Fruit fly (Drosophila melanogaster) whole organism, embryonic: Measurements from ENCODE around the gene CG31431.

Experiments
- ATbp ChIP-seq: fragments of 200-800 bp; sonication (Bioruptor generic); optimal IDR thresholded peaks from 2 replicates; lab custom pipeline; 2017; ENCODE audit warnings: missing biosample characterization, mild to moderate bottlenecking, missing genetic modification characterization, missing genetic modification reagents
- BEAF-32 ChIP-seq: fragments of 200-800 bp; sonication (Bioruptor generic); optimal IDR thresholded peaks from 3 replicates; lab custom pipeline; 2017; ENCODE audit warnings: missing biosample characterization, missing genetic modification characterization, mild to moderate bottlenecking, moderate library complexity, missing genetic modification reagents
- Bdp1 ChIP-seq: fragments of 200-800 bp; sonication (Bioruptor generic); optimal IDR thresholded peaks from 3 replicates; lab custom pipeline; 2016; ENCODE audit warnings: missing biosample characterization, missing genetic modification characterization
- CG1024 ChIP-seq: fragments of 200-800 bp; sonication (Bioruptor generic); IDR thresholded peaks from 2 replicates; pipeline ENCODE4 v1.3.6; 2022; ENCODE audit warnings: missing biosample characterization, missing genetic modification characterization
- CG10431 ChIP-seq: fragments of 200-800 bp; sonication (Bioruptor generic); optimal IDR thresholded peaks from 3 replicates; lab custom pipeline; 2018; ENCODE audit warnings: missing biosample characterization, mild to moderate bottlenecking, missing genetic modification characterization
- CG10543 ChIP-seq: fragments of 200-800 bp; sonication (Bioruptor generic); optimal IDR thresholded peaks from 3 replicates; lab custom pipeline; 2017; ENCODE audit warnings: missing biosample characterization, mild to moderate bottlenecking, missing genetic modification characterization, moderate library complexity
- CG12769 ChIP-seq: fragments of 200-800 bp; sonication (Bioruptor generic); optimal IDR thresholded peaks from 2 replicates; lab custom pipeline; 2019; ENCODE audit warnings: missing biosample characterization, mild to moderate bottlenecking, missing genetic modification characterization, moderate library complexity
- CG12942 ChIP-seq: fragments of 200-800 bp; sonication (Bioruptor generic); optimal IDR thresholded peaks from 3 replicates; lab custom pipeline; 2016; ENCODE audit warnings: missing biosample characterization, missing genetic modification characterization
- CG13123 ChIP-seq: fragments of 200-800 bp; sonication (Bioruptor generic); optimal IDR thresholded peaks from 2 replicates; lab custom pipeline; 2016; ENCODE audit warnings: missing biosample characterization, missing genetic modification characterization
- CG13287 ChIP-seq: fragments of 200-800 bp; sonication (Bioruptor generic); IDR thresholded peaks from 2 replicates; pipeline ENCODE4 v1.3.6; 2022; ENCODE audit warnings: missing biosample characterization, missing genetic modification characterization; ENCODE audit not compliant: partially characterized antibody
- CG15011 ChIP-seq: fragments of 200-800 bp; sonication (Bioruptor generic); optimal IDR thresholded peaks from 3 replicates; lab custom pipeline; 2018; ENCODE audit warnings: missing biosample characterization, mild to moderate bottlenecking, missing genetic modification characterization
- CG15601 ChIP-seq: fragments of 200-800 bp; sonication (Bioruptor generic); optimal IDR thresholded peaks from 3 replicates; lab custom pipeline; 2019; ENCODE audit warnings: missing biosample characterization, mild to moderate bottlenecking, missing genetic modification characterization, moderate library complexity
- CG17359 ChIP-seq: fragments of 200-800 bp; sonication (Bioruptor generic); optimal IDR thresholded peaks from 3 replicates; lab custom pipeline; 2018; ENCODE audit warnings: missing biosample characterization, mild to moderate bottlenecking, missing genetic modification characterization, moderate library complexity
- CG17361 ChIP-seq: fragments of 200-800 bp; sonication (Bioruptor generic); IDR thresholded peaks from 3 replicates; pipeline ENCODE4 v1.3.6; 2022; ENCODE audit warnings: missing biosample characterization, missing genetic modification characterization
- CG17385 ChIP-seq: fragments of 200-800 bp; sonication (Bioruptor generic); optimal IDR thresholded peaks from 3 replicates; lab custom pipeline; 2018; ENCODE audit warnings: missing biosample characterization, mild to moderate bottlenecking, missing genetic modification characterization
- CG17802 ChIP-seq: fragments of 200-800 bp; sonication (Bioruptor generic); optimal IDR thresholded peaks from 2 replicates; lab custom pipeline; 2018; ENCODE audit warnings: missing biosample characterization, mild to moderate bottlenecking, missing genetic modification characterization, moderate library complexity
- CG30431 ChIP-seq: fragments of 200-800 bp; sonication (Bioruptor generic); optimal IDR thresholded peaks from 2 replicates; lab custom pipeline; 2017; ENCODE audit warnings: missing biosample characterization, missing genetic modification characterization
- CG3281 ChIP-seq: fragments of 200-800 bp; sonication (Bioruptor generic); optimal IDR thresholded peaks from 3 replicates; lab custom pipeline; 2017; ENCODE audit warnings: missing biosample characterization, mild to moderate bottlenecking, missing genetic modification characterization
- CG4617 ChIP-seq: fragments of 200-800 bp; sonication (Bioruptor generic); optimal IDR thresholded peaks from 3 replicates; lab custom pipeline; 2016; ENCODE audit warnings: missing biosample characterization, missing genetic modification characterization, borderline replicate concordance
- CG6254 ChIP-seq: fragments of 200-800 bp; sonication (Bioruptor generic); optimal IDR thresholded peaks from 3 replicates; lab custom pipeline; 2017; ENCODE audit warnings: mild to moderate bottlenecking, missing biosample characterization, missing genetic modification reagents, missing genetic modification characterization
- CG8281 ChIP-seq: fragments of 200-800 bp; sonication (Bioruptor generic); optimal IDR thresholded peaks from 2 replicates; lab custom pipeline; 2018; ENCODE audit warnings: missing biosample characterization, mild to moderate bottlenecking, missing genetic modification characterization, moderate library complexity
- CG8924 ChIP-seq: fragments of 200-800 bp; optimal IDR thresholded peaks from 3 replicates; lab custom pipeline; 2019; ENCODE audit warnings: missing biosample characterization, mild to moderate bottlenecking, missing genetic modification characterization, moderate library complexity
- CG9215 ChIP-seq: fragments of 200-800 bp; sonication (Bioruptor generic); IDR thresholded peaks from 2 replicates; pipeline ENCODE4 v1.3.6; 2022; ENCODE audit warnings: missing biosample characterization, missing genetic modification characterization
- CTCF ChIP-seq: fragments of 200-800 bp; sonication (Bioruptor generic); optimal IDR thresholded peaks from 2 replicates; lab custom pipeline; 2017; ENCODE audit warnings: missing biosample characterization, mild to moderate bottlenecking, missing genetic modification characterization, moderate library complexity
- D ChIP-seq, 2 experiments: fragments of 200-800 bp in 1 of 2; fragments of >200 bp in 1 of 2; sonication (Bioruptor generic) in 1 of 2; optimal IDR thresholded peaks; 2 replicates in 1 of 2; 3 replicates in 1 of 2; lab custom pipeline; 2017; ENCODE audit warnings: mild to moderate bottlenecking in 1 of 2, missing biosample characterization in 1 of 2, missing genetic modification characterization in 1 of 2, missing genetic modification reagents in 1 of 2
- Dll ChIP-seq: fragments of 200-800 bp; sonication (Bioruptor generic); IDR thresholded peaks from 4 replicates; pipeline ENCODE4 v1.3.6; 2022; ENCODE audit warnings: missing biosample characterization, missing genetic modification characterization; ENCODE audit not compliant: partially characterized antibody
- Hsf ChIP-seq: fragments of 200-800 bp; sonication (Bioruptor generic); optimal IDR thresholded peaks from 3 replicates; lab custom pipeline; 2016; ENCODE audit warnings: missing biosample characterization, missing genetic modification characterization
- PHDP ChIP-seq: fragments of 200-800 bp; sonication (Bioruptor generic); optimal IDR thresholded peaks from 3 replicates; lab custom pipeline; 2018; ENCODE audit warnings: missing biosample characterization, mild to moderate bottlenecking, missing genetic modification characterization, moderate library complexity
- TFAM ChIP-seq: fragments of 200-800 bp; sonication (Bioruptor generic); optimal IDR thresholded peaks from 2 replicates; lab custom pipeline; 2017; ENCODE audit warnings: missing biosample characterization, missing genetic modification characterization, inconsistent platforms
- ac ChIP-seq: fragments of 200-800 bp; sonication (Bioruptor generic); optimal IDR thresholded peaks from 3 replicates; lab custom pipeline; 2017; ENCODE audit warnings: missing biosample characterization, mild to moderate bottlenecking, missing genetic modification characterization
- amos ChIP-seq: fragments of 200-800 bp; sonication (Bioruptor generic); IDR thresholded peaks from 2 replicates; pipeline ENCODE4 v1.3.6; 2022; ENCODE audit warnings: missing biosample characterization, missing genetic modification characterization; ENCODE audit not compliant: partially characterized antibody
- br ChIP-seq: fragments of >200 bp; optimal IDR thresholded peaks from 2 replicates; lab custom pipeline; 2017
- bsh ChIP-seq, 2 experiments: fragments of 200-800 bp; sonication (Bioruptor generic); optimal IDR thresholded peaks; 2 replicates each; lab custom pipeline; 2017 to 2018; ENCODE audit warnings: mild to moderate bottlenecking in 2 of 2, missing biosample characterization in 2 of 2, missing genetic modification characterization in 2 of 2, moderate library complexity in 1 of 2
- crol ChIP-seq: fragments of 200-800 bp; sonication (Bioruptor generic); IDR thresholded peaks from 2 replicates; pipeline ENCODE4 v1.3.6; 2022; ENCODE audit warnings: missing biosample characterization, missing genetic modification characterization
- dati ChIP-seq: fragments of 200-800 bp; sonication (Bioruptor generic); IDR thresholded peaks from 2 replicates; pipeline ENCODE4 v1.3.6; 2022; ENCODE audit warnings: missing biosample characterization, missing genetic modification characterization
- fu2 ChIP-seq: fragments of 200-800 bp; sonication (Bioruptor generic); optimal IDR thresholded peaks from 2 replicates; lab custom pipeline; 2016; ENCODE audit warnings: missing biosample characterization, missing genetic modification characterization
- gcm ChIP-seq: fragments of 200-800 bp; sonication (Bioruptor generic); optimal IDR thresholded peaks from 2 replicates; lab custom pipeline; 2019; ENCODE audit warnings: missing biosample characterization, mild to moderate bottlenecking, missing genetic modification characterization, moderate library complexity
- grn ChIP-seq: fragments of 200-800 bp; sonication (Bioruptor generic); optimal IDR thresholded peaks from 3 replicates; lab custom pipeline; 2017; ENCODE audit warnings: missing biosample characterization, missing genetic modification characterization
- jing ChIP-seq: fragments of 200-800 bp; sonication (Bioruptor generic); optimal IDR thresholded peaks from 2 replicates; lab custom pipeline; 2018; ENCODE audit warnings: missing biosample characterization, mild to moderate bottlenecking, missing genetic modification characterization
- mld ChIP-seq: fragments of 200-800 bp; sonication (Bioruptor generic); IDR thresholded peaks from 3 replicates; pipeline ENCODE4 v1.3.6; 2022; ENCODE audit warnings: missing biosample characterization, missing genetic modification characterization; ENCODE audit not compliant: partially characterized antibody
- oc ChIP-seq: fragments of 200-800 bp; sonication (Bioruptor generic); optimal IDR thresholded peaks from 2 replicates; lab custom pipeline; 2018; ENCODE audit warnings: missing biosample characterization, mild to moderate bottlenecking, missing genetic modification characterization, moderate library complexity
- onecut ChIP-seq: fragments of 200-800 bp; sonication (Bioruptor generic); IDR thresholded peaks from 2 replicates; pipeline ENCODE4 v1.3.6; 2022; ENCODE audit warnings: missing biosample characterization, missing genetic modification characterization
- pan ChIP-seq, 4 experiments: fragments of >200 bp in 3 of 4; fragments of 200-800 bp in 1 of 4; sonication (Bioruptor generic) in 1 of 4; optimal IDR thresholded peaks in 3 of 4; IDR thresholded peaks in 1 of 4; 2 replicates each; pipeline versions ENCODE4 v1.3.6 to Lab custom; 2017 to 2022; ENCODE audit warnings: missing biosample characterization in 2 of 4, missing genetic modification characterization in 2 of 4, mixed read lengths in 1 of 4
- pfk ChIP-seq: fragments of 200-800 bp; sonication (Bioruptor generic); optimal IDR thresholded peaks from 2 replicates; lab custom pipeline; 2018; ENCODE audit warnings: missing biosample characterization, mild to moderate bottlenecking, missing genetic modification characterization, moderate library complexity
- pho ChIP-seq: fragments of 200-800 bp; sonication (Bioruptor generic); optimal IDR thresholded peaks from 2 replicates; lab custom pipeline; 2016; ENCODE audit warnings: missing biosample characterization, missing genetic modification characterization
- row ChIP-seq: fragments of 200-800 bp; sonication (Bioruptor generic); IDR thresholded peaks from 3 replicates; pipeline ENCODE4 v1.3.6; 2022; ENCODE audit warnings: missing biosample characterization, missing genetic modification characterization
- run ChIP-seq: fragments of 200-800 bp; sonication (Bioruptor generic); optimal IDR thresholded peaks from 3 replicates; lab custom pipeline; 2018; ENCODE audit warnings: missing biosample characterization, mild to moderate bottlenecking, missing genetic modification characterization
- salm ChIP-seq: fragments of 200-800 bp; sonication (Bioruptor generic); optimal IDR thresholded peaks from 2 replicates; lab custom pipeline; 2018; ENCODE audit warnings: missing biosample characterization, mild to moderate bottlenecking, missing genetic modification characterization
- sna ChIP-seq: fragments of 200-800 bp; sonication (Bioruptor generic); IDR thresholded peaks from 2 replicates; pipeline ENCODE4 v1.3.6; 2022; ENCODE audit warnings: missing biosample characterization, missing genetic modification characterization; ENCODE audit not compliant: partially characterized antibody
- zfh1 ChIP-seq: fragments of 200-800 bp; sonication (Bioruptor generic); IDR thresholded peaks from 3 replicates; pipeline ENCODE4 v1.3.6; 2022; ENCODE audit warnings: missing biosample characterization, missing genetic modification characterization

CG31431 gene

DNA sequence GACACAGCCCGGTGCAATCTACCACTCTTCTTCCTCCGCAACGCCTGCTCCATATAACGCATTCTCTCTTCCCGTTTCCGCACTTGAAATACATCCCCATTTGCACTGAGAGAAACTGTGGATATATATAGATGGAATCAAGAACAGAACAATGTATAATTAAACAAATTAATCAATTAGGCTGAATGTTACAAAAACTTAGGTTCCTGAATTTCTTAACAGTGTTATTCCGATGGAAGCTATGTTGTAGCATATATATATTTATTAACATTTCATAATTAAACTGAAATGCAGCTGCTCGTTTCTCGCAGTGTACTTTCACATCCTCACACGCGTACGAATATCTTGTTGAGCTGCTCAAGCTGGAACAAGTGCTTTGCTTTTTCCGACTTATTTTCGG is 11.0 kb upstream of the CG31431 start (continued):
- TF ChIP-seq CG10543 = no peak
- TF ChIP-seq salm = no peak
- TF ChIP-seq CG9215 (GFP tag; lab: Robert Waterston, UW) = no peak
- TF ChIP-seq PHDP = peak; percentile 62
- TF ChIP-seq gcm = peak; percentile 68
- TF ChIP-seq crol = 0 out of 2 replicates have a peak, but pooled peaks have one; percentile 17
- no peak for TF ChIP-seq Dll (GFP tag; lab: Robert Waterston, UW)
- TF ChIP-seq oc (tag; lab: Kevin White, UChicago) = no peak
- TF ChIP-seq CG3281 = no peak
- peak; percentile 27 for TF ChIP-seq jing (GFP tag; lab: Kevin White, UChicago)
- peak; percentile 8 for TF ChIP-seq CG17802 (tag; lab: Kevin White, UChicago)
- no peak for TF ChIP-seq CG4617
- no peak for TF ChIP-seq CG8281
- TF ChIP-seq Bdp1 (GFP tag; lab: Kevin White, UChicago) = no peak
- no peak for TF ChIP-seq dati (GFP tag; lab: Robert Waterston, UW)
- TF ChIP-seq Hsf = peak; percentile 41
- TF ChIP-seq CG6254 (GFP tag; lab: Kevin White, UChicago) = peak; percentile 40
- TF ChIP-seq CTCF (GFP tag; lab: Kevin White, UChicago) = no peak
- peak; percentile 61 to 75 for TF ChIP-seq bsh (GFP tag; optimal IDR thresholded peaks at IDR 0.05; lab: Kevin White, UChicago)
- no peak for TF ChIP-seq CG13287 (GFP tag; lab: Robert Waterston, UW)
- TF ChIP-seq fu2 (GFP tag; lab: Kevin White, UChicago) = no peak
- no peak for TF ChIP-seq pan (optimal IDR thresholded peaks at IDR 0.05; lab: Kevin White, UChicago)
- no peak for TF ChIP-seq pan (GFP tag; optimal IDR thresholded peaks at IDR 0.05 in 1 of 2, IDR thresholded peaks at IDR 0.05 in 1 of 2)
- peak; percentile 63; the same call in 1 of the 3 replicates for TF ChIP-seq zfh1
- peak; percentile 14 for TF ChIP-seq CG12769 (tag; lab: Kevin White, UChicago)
- TF ChIP-seq CG12942 (GFP tag; lab: Kevin White, UChicago) = peak; percentile 23
- no peak for TF ChIP-seq CG15011 (GFP tag; lab: Kevin White, UChicago)
- peak; percentile 50 for TF ChIP-seq CG30431
- no peak for TF ChIP-seq ac (GFP tag; lab: Kevin White, UChicago)
- TF ChIP-seq CG15601 (tag; lab: Kevin White, UChicago) = peak; percentile 28
- TF ChIP-seq sna = no peak
- TF ChIP-seq CG1024 (GFP tag; lab: Robert Waterston, UW) = no peak
- TF ChIP-seq br (lab: Kevin White, UChicago) = no peak
- peak; percentile 64 for TF ChIP-seq row (GFP tag; lab: Robert Waterston, UW)
- no peak for TF ChIP-seq CG10431 (GFP tag; lab: Kevin White, UChicago)
- no peak for TF ChIP-seq amos (GFP tag; lab: Robert Waterston, UW)
- TF ChIP-seq CG13123 = no peak
- TF ChIP-seq run (tag; lab: Kevin White, UChicago) = no peak
- peak; percentile 43 for TF ChIP-seq CG8924 (tag; lab: Kevin White, UChicago)
- TF ChIP-seq ATbp (GFP tag; lab: Kevin White, UChicago) = peak; percentile 64
- no peak for TF ChIP-seq BEAF-32 (GFP tag; lab: Kevin White, UChicago)
- no peak for TF ChIP-seq grn (GFP tag; lab: Kevin White, UChicago)
- TF ChIP-seq CG17385 (GFP tag; lab: Kevin White, UChicago) = peak; percentile 41
- TF ChIP-seq TFAM (GFP tag; lab: Kevin White, UChicago) = no peak
- TF ChIP-seq CG17359 (tag; lab: Kevin White, UChicago) = peak; percentile 44
- TF ChIP-seq mld (GFP tag; lab: Robert Waterston, UW) = no peak
- no peak for TF ChIP-seq D (optimal IDR thresholded peaks at IDR 0.05; lab: Kevin White, UChicago)
- peak; percentile 55 for TF ChIP-seq D (GFP tag; optimal IDR thresholded peaks at IDR 0.05; lab: Kevin White, UChicago)
- TF ChIP-seq CG17361 (GFP tag; lab: Robert Waterston, UW) = peak; percentile 61; the same call in 2 of the 3 replicates
- peak; percentile 33 for TF ChIP-seq onecut
- TF ChIP-seq pfk (GFP tag; lab: Kevin White, UChicago) = no peak
- no peak for TF ChIP-seq pho
